Fruit fly (Drosophila melanogaster) whole organism, embryonic: ENCODE measurements around the gene akirin.
A peak's percentile ranks its signal among the peaks of the same experiment; 100 is the strongest.

Experiments used
- Adf1 ChIP-seq: fragments of 200-800 bp; sonication (Bioruptor generic); IDR thresholded peaks from 2 replicates; pipeline ENCODE4 v1.3.6; 2022; ENCODE audit warnings: missing biosample characterization, missing genetic modification characterization
- C15 ChIP-seq: fragments of 200-800 bp; sonication (Bioruptor generic); IDR thresholded peaks from 3 replicates; pipeline ENCODE4 v1.3.6; 2022; ENCODE audit warnings: missing biosample characterization, missing genetic modification characterization
- CG1024 ChIP-seq: fragments of 200-800 bp; sonication (Bioruptor generic); IDR thresholded peaks from 2 replicates; pipeline ENCODE4 v1.3.6; 2022; ENCODE audit warnings: missing biosample characterization, missing genetic modification characterization
- CG10654 ChIP-seq: fragments of 200-800 bp; sonication (Bioruptor generic); optimal IDR thresholded peaks from 2 replicates; lab custom pipeline; 2016; ENCODE audit warnings: missing biosample characterization, missing genetic modification characterization
- CG11093 ChIP-seq: fragments of 200-800 bp; sonication (Bioruptor generic); IDR thresholded peaks from 3 replicates; pipeline ENCODE4 v1.3.6; 2022; ENCODE audit warnings: missing biosample characterization, missing genetic modification characterization
- CG11247 ChIP-seq: fragments of 200-800 bp; sonication (Bioruptor generic); IDR thresholded peaks from 2 replicates; pipeline ENCODE4 v1.3.6; 2022; ENCODE audit warnings: missing biosample characterization, missing genetic modification characterization
- CG11398 ChIP-seq: fragments of 200-800 bp; sonication (Bioruptor generic); optimal IDR thresholded peaks from 2 replicates; lab custom pipeline; 2016; ENCODE audit warnings: missing biosample characterization, missing genetic modification characterization
- CG13296 ChIP-seq: fragments of 200-800 bp; sonication (Bioruptor generic); optimal IDR thresholded peaks from 3 replicates; lab custom pipeline; 2018; ENCODE audit warnings: missing biosample characterization, mild to moderate bottlenecking, missing genetic modification characterization
- CG17912 ChIP-seq: fragments of 200-800 bp; sonication (Bioruptor generic); optimal IDR thresholded peaks from 2 replicates; lab custom pipeline; 2018; ENCODE audit warnings: missing biosample characterization, mild to moderate bottlenecking, missing genetic modification characterization
- CG18476 ChIP-seq: fragments of 200-800 bp; sonication (Bioruptor generic); optimal IDR thresholded peaks from 2 replicates; lab custom pipeline; 2016; ENCODE audit warnings: missing biosample characterization, mild to moderate bottlenecking, missing genetic modification characterization
- CG18619 ChIP-seq: fragments of 200-800 bp; sonication (Bioruptor generic); optimal IDR thresholded peaks from 3 replicates; lab custom pipeline; 2017; ENCODE audit warnings: missing biosample characterization, mild to moderate bottlenecking, missing genetic modification characterization
- CG2129 ChIP-seq: fragments of 200-800 bp; sonication (Bioruptor generic); IDR thresholded peaks from 2 replicates; pipeline ENCODE4 v1.3.6; 2022; ENCODE audit warnings: missing biosample characterization, missing genetic modification characterization; ENCODE audit not compliant: partially characterized antibody
- CG2199 ChIP-seq: fragments of 200-800 bp; sonication (Bioruptor generic); IDR thresholded peaks from 3 replicates; pipeline ENCODE4 v1.3.6; 2022; ENCODE audit warnings: missing biosample characterization, missing genetic modification characterization
- CG31365 ChIP-seq: fragments of 200-800 bp; sonication (Bioruptor generic); optimal IDR thresholded peaks from 2 replicates; lab custom pipeline; 2018; ENCODE audit warnings: missing biosample characterization, mild to moderate bottlenecking, missing genetic modification characterization
- CG3163 ChIP-seq: fragments of 200-800 bp; sonication (Bioruptor generic); optimal IDR thresholded peaks from 3 replicates; lab custom pipeline; 2016; ENCODE audit warnings: missing biosample characterization, missing genetic modification characterization
- CG32772 ChIP-seq: fragments of 200-800 bp; sonication (Bioruptor generic); IDR thresholded peaks from 2 replicates; pipeline ENCODE4 v1.3.6; 2022; ENCODE audit warnings: missing biosample characterization, missing genetic modification characterization
- CG34224 ChIP-seq: fragments of 200-800 bp; sonication (Bioruptor generic); IDR thresholded peaks from 3 replicates; pipeline ENCODE4 v1.3.6; 2022; ENCODE audit warnings: missing biosample characterization, missing genetic modification characterization; ENCODE audit not compliant: partially characterized antibody
- CG4328 ChIP-seq: fragments of 200-800 bp; sonication (Bioruptor generic); optimal IDR thresholded peaks from 3 replicates; lab custom pipeline; 2017; ENCODE audit warnings: missing biosample characterization, missing genetic modification reagents, missing genetic modification characterization
- CG4360 ChIP-seq: fragments of 200-800 bp; sonication (Bioruptor generic); IDR thresholded peaks from 2 replicates; pipeline ENCODE4 v1.3.6; 2022; ENCODE audit warnings: missing biosample characterization, missing genetic modification characterization
- CG7357 ChIP-seq: fragments of 200-800 bp; sonication (Bioruptor generic); IDR thresholded peaks from 3 replicates; pipeline ENCODE4 v1.3.6; 2022; ENCODE audit warnings: missing biosample characterization, missing genetic modification characterization
- CG9876 ChIP-seq: fragments of 200-800 bp; sonication (Bioruptor generic); optimal IDR thresholded peaks from 2 replicates; lab custom pipeline; 2016; ENCODE audit warnings: missing biosample characterization, missing genetic modification characterization
- CHES-1-like ChIP-seq: fragments of 200-800 bp; sonication (Bioruptor generic); optimal IDR thresholded peaks from 2 replicates; lab custom pipeline; 2016; ENCODE audit warnings: missing biosample characterization, missing genetic modification characterization
- Chrac-16 ChIP-seq: fragments of 200-800 bp; sonication (Bioruptor generic); optimal IDR thresholded peaks from 3 replicates; lab custom pipeline; 2016; ENCODE audit warnings: missing biosample characterization, missing genetic modification characterization
- Dip3 ChIP-seq: fragments of 200-800 bp; sonication (Bioruptor generic); optimal IDR thresholded peaks from 3 replicates; lab custom pipeline; 2016; ENCODE audit warnings: missing biosample characterization, missing genetic modification characterization
- HLH54F ChIP-seq: fragments of 200-800 bp; sonication (Bioruptor generic); optimal IDR thresholded peaks from 3 replicates; lab custom pipeline; 2016; ENCODE audit warnings: missing biosample characterization, missing genetic modification characterization
- HLHmδ ChIP-seq: fragments of 200-800 bp; sonication (Bioruptor generic); optimal IDR thresholded peaks from 2 replicates; lab custom pipeline; 2018; ENCODE audit warnings: missing biosample characterization, mild to moderate bottlenecking, missing genetic modification characterization, moderate library complexity
- Mad ChIP-seq: fragments of 200-800 bp; sonication (Bioruptor generic); optimal IDR thresholded peaks from 2 replicates; lab custom pipeline; 2016; ENCODE audit warnings: missing biosample characterization, missing genetic modification characterization
- Max ChIP-seq: fragments of 200-800 bp; sonication (Bioruptor generic); optimal IDR thresholded peaks from 2 replicates; lab custom pipeline; 2016; ENCODE audit warnings: missing biosample characterization, mild to moderate bottlenecking, missing genetic modification characterization
- NK7.1 ChIP-seq: fragments of 200-800 bp; sonication (Bioruptor generic); optimal IDR thresholded peaks from 3 replicates; lab custom pipeline; 2016; ENCODE audit warnings: missing biosample characterization, missing genetic modification characterization
- Nf-YC ChIP-seq: fragments of 200-800 bp; optimal IDR thresholded peaks from 3 replicates; lab custom pipeline; 2019; ENCODE audit warnings: missing biosample characterization, mild to moderate bottlenecking, missing genetic modification characterization, moderate library complexity
- Sry-β ChIP-seq: fragments of 200-800 bp; sonication (Bioruptor generic); optimal IDR thresholded peaks from 2 replicates; lab custom pipeline; 2018; ENCODE audit warnings: missing biosample characterization, mild to moderate bottlenecking, missing genetic modification characterization, moderate library complexity
- amos ChIP-seq: fragments of 200-800 bp; sonication (Bioruptor generic); IDR thresholded peaks from 2 replicates; pipeline ENCODE4 v1.3.6; 2022; ENCODE audit warnings: missing biosample characterization, missing genetic modification characterization; ENCODE audit not compliant: partially characterized antibody
- ara ChIP-seq: fragments of 200-800 bp; sonication (Bioruptor generic); IDR thresholded peaks from 2 replicates; pipeline ENCODE4 v1.3.6; 2022; ENCODE audit warnings: missing biosample characterization, missing genetic modification characterization
- bowl ChIP-seq: fragments of 200-800 bp; sonication (Bioruptor generic); IDR thresholded peaks from 2 replicates; pipeline ENCODE4 v1.3.6; 2022; ENCODE audit warnings: missing biosample characterization, missing genetic modification characterization
- corto ChIP-seq: fragments of 200-800 bp; sonication (Bioruptor generic); optimal IDR thresholded peaks from 2 replicates; lab custom pipeline; 2016; ENCODE audit warnings: missing biosample characterization, mild to moderate bottlenecking, missing genetic modification characterization, moderate library complexity
- crol ChIP-seq: fragments of 200-800 bp; sonication (Bioruptor generic); IDR thresholded peaks from 2 replicates; pipeline ENCODE4 v1.3.6; 2022; ENCODE audit warnings: missing biosample characterization, missing genetic modification characterization
- dysf ChIP-seq: fragments of 200-800 bp; sonication (Bioruptor generic); IDR thresholded peaks from 3 replicates; pipeline ENCODE4 v1.3.6; 2022; ENCODE audit warnings: missing biosample characterization, missing genetic modification characterization
- esg ChIP-seq: fragments of 200-800 bp; sonication (Bioruptor generic); conservative IDR thresholded peaks from 2 replicates; pipeline ENCODE4 v1.3.6; 2022; ENCODE audit warnings: missing biosample characterization, missing genetic modification characterization
- fu2 ChIP-seq: fragments of 200-800 bp; sonication (Bioruptor generic); optimal IDR thresholded peaks from 2 replicates; lab custom pipeline; 2016; ENCODE audit warnings: missing biosample characterization, missing genetic modification characterization
- gsb-n ChIP-seq: fragments of 200-800 bp; sonication (Bioruptor generic); optimal IDR thresholded peaks from 3 replicates; lab custom pipeline; 2018; ENCODE audit warnings: missing biosample characterization, mild to moderate bottlenecking, missing genetic modification characterization
- klu ChIP-seq: fragments of 200-800 bp; sonication (Bioruptor generic); IDR thresholded peaks from 2 replicates; pipeline ENCODE4 v1.3.6; 2022; ENCODE audit warnings: missing biosample characterization, missing genetic modification characterization
- lab ChIP-seq: fragments of 200-800 bp; sonication (Bioruptor generic); optimal IDR thresholded peaks from 3 replicates; lab custom pipeline; 2017; ENCODE audit warnings: missing biosample characterization, missing genetic modification characterization, mild to moderate bottlenecking, moderate library complexity, missing genetic modification reagents
- ranshi ChIP-seq: fragments of 200-800 bp; sonication (Bioruptor generic); IDR thresholded peaks from 2 replicates; pipeline ENCODE4 v1.3.6; 2022; ENCODE audit warnings: missing biosample characterization, missing genetic modification characterization
- sd ChIP-seq: fragments of 200-800 bp; sonication (Bioruptor generic); optimal IDR thresholded peaks from 3 replicates; lab custom pipeline; 2018; ENCODE audit warnings: missing biosample characterization, mild to moderate bottlenecking, missing genetic modification characterization, moderate library complexity
- stc ChIP-seq: fragments of 200-800 bp; sonication (Bioruptor generic); IDR thresholded peaks from 2 replicates; pipeline ENCODE4 v1.3.6; 2022; ENCODE audit warnings: missing biosample characterization, missing genetic modification characterization
- tll ChIP-seq, 2 experiments: fragments of 200-800 bp in 1 of 2; fragments of >200 bp in 1 of 2; sonication (Bioruptor generic) in 1 of 2; optimal IDR thresholded peaks; 2 replicates each; lab custom pipeline; 2017 to 2019; ENCODE audit warnings: missing biosample characterization in 2 of 2, missing genetic modification characterization in 2 of 2, mild to moderate bottlenecking in 1 of 2, moderate library complexity in 1 of 2
- trem ChIP-seq: fragments of 200-800 bp; optimal IDR thresholded peaks from 3 replicates; lab custom pipeline; 2019; ENCODE audit warnings: missing biosample characterization, mild to moderate bottlenecking, missing genetic modification characterization, moderate library complexity
- usp ChIP-seq: fragments of >200 bp; optimal IDR thresholded peaks from 2 replicates; lab custom pipeline; 2017; ENCODE audit warnings: missing biosample characterization, missing genetic modification characterization
- vvl ChIP-seq: fragments of 200-800 bp; sonication (Bioruptor generic); IDR thresholded peaks from 2 replicates; pipeline ENCODE4 v1.3.6; 2022; ENCODE audit warnings: missing biosample characterization, missing genetic modification characterization
- wek ChIP-seq: fragments of 200-800 bp; sonication (Bioruptor generic); optimal IDR thresholded peaks from 3 replicates; lab custom pipeline; 2018; ENCODE audit warnings: missing biosample characterization, mild to moderate bottlenecking, missing genetic modification characterization, moderate library complexity
- zen ChIP-seq: fragments of 200-800 bp; sonication (Bioruptor generic); optimal IDR thresholded peaks from 3 replicates; lab custom pipeline; 2018; ENCODE audit warnings: missing biosample characterization, mild to moderate bottlenecking, missing genetic modification characterization, moderate library complexity

akirin gene

DNA sequence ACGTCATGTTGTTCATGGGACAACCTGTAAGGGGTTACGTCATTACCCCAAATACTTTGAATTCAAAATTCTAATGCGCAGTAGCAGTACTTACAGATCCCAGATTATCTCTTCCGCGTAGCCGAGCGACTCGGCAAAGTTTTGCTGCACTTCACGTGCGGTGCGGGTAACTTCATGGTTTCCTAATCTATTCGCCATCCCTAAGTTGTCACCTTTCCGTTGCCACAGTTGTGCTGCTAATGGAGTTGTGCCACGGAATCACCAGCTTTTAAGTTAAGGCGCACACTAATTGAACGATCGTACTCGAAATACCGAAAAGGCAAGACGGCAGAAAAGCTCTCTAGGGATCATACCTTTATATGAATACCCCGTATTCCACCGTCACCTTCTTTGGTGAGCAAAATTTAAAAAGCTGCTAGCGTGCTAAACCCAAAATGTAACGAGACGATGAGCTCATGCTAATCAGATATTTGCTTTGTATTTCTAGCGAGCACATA is 9.8 kb upstream of the akirin start, which contains the start of gene pst (continued):
- TF ChIP-seq CG4328 (GFP tag; lab: Kevin White, UChicago), result no peak
- TF ChIP-seq NK7.1 (GFP tag; lab: Kevin White, UChicago), result no peak
- no peak for TF ChIP-seq CG18619 (GFP tag; lab: Kevin White, UChicago)
- TF ChIP-seq CG1024 (GFP tag; lab: Robert Waterston, UW), result no peak
- peak; percentile 24; the same call in 1 of the 2 replicates for TF ChIP-seq Adf1 (GFP tag; lab: Robert Waterston, UW)
- TF ChIP-seq sd (tag; lab: Kevin White, UChicago), result peak; percentile 44
- TF ChIP-seq CG10654 (GFP tag; lab: Kevin White, UChicago), result no peak
- 0 out of 3 replicates have a peak, but pooled peaks have one; percentile 26 for TF ChIP-seq dysf
- TF ChIP-seq klu, result no peak
- TF ChIP-seq zen, result no peak
- TF ChIP-seq crol (GFP tag; lab: Robert Waterston, UW), result no peak
- peak; percentile 27 for TF ChIP-seq CG11398
- TF ChIP-seq Nf-YC, result no peak
- TF ChIP-seq HLH54F (GFP tag; lab: Kevin White, UChicago), result peak; percentile 29
- no peak for TF ChIP-seq CG32772 (GFP tag; lab: Robert Waterston, UW)
- TF ChIP-seq ranshi (GFP tag; lab: Robert Waterston, UW), result peak; percentile 11; the same call in 1 of the 2 replicates
- TF ChIP-seq CG11247 (GFP tag; lab: Robert Waterston, UW), result peak; percentile 29; the same call in 1 of the 2 replicates
- no peak for TF ChIP-seq CG7357 (GFP tag; lab: Robert Waterston, UW)
- no peak for TF ChIP-seq CG9876 (GFP tag; lab: Kevin White, UChicago)
- TF ChIP-seq wek, result peak; percentile 96
- peak; percentile 20 for TF ChIP-seq CHES-1-like (GFP tag; lab: Kevin White, UChicago)
- TF ChIP-seq CG18476 (GFP tag; lab: Kevin White, UChicago), result no peak
- TF ChIP-seq amos (GFP tag; lab: Robert Waterston, UW), result peak; percentile 40; the same call in 1 of the 2 replicates
- TF ChIP-seq Dip3 (GFP tag; lab: Kevin White, UChicago), result no peak
- TF ChIP-seq CG34224 (GFP tag; lab: Robert Waterston, UW), result no peak
- no peak for TF ChIP-seq CG2199
- TF ChIP-seq C15 (GFP tag; lab: Robert Waterston, UW), result no peak
- no peak for TF ChIP-seq CG13296 (GFP tag; lab: Kevin White, UChicago)
- TF ChIP-seq Mad, result no peak
- TF ChIP-seq lab (GFP tag; lab: Kevin White, UChicago), result peak; percentile 69
- TF ChIP-seq corto (GFP tag; lab: Kevin White, UChicago), result no peak
- no peak for TF ChIP-seq tll (GFP tag; optimal IDR thresholded peaks at IDR 0.05; lab: Kevin White, UChicago)
- TF ChIP-seq CG31365 (tag; lab: Kevin White, UChicago), result no peak
- TF ChIP-seq fu2 (GFP tag; lab: Kevin White, UChicago), result no peak
- no peak for TF ChIP-seq Chrac-16 (GFP tag; lab: Kevin White, UChicago)
- TF ChIP-seq Max (GFP tag; lab: Kevin White, UChicago), result no peak
- TF ChIP-seq CG11093 (GFP tag; lab: Robert Waterston, UW), result no peak
- peak; percentile 53; the same call in 1 of the 2 replicates for TF ChIP-seq bowl (GFP tag; lab: Robert Waterston, UW)
- TF ChIP-seq gsb-n (tag; lab: Kevin White, UChicago), result no peak
- no peak for TF ChIP-seq Sry-β (GFP tag; lab: Kevin White, UChicago)
- no peak for TF ChIP-seq trem (tag; lab: Kevin White, UChicago)
- TF ChIP-seq vvl, result no peak; the same call in 1 of the 2 replicates
- TF ChIP-seq ara (GFP tag; lab: Robert Waterston, UW), result no peak
- TF ChIP-seq HLHmδ (GFP tag; lab: Kevin White, UChicago), result peak; percentile 33
- no peak for TF ChIP-seq CG17912 (GFP tag; lab: Kevin White, UChicago)
- TF ChIP-seq CG3163 (GFP tag; lab: Kevin White, UChicago), result no peak
- TF ChIP-seq stc, result no peak
- TF ChIP-seq esg (GFP tag; lab: Robert Waterston, UW), result no peak
- TF ChIP-seq CG2129 (GFP tag; lab: Robert Waterston, UW), result no peak
- TF ChIP-seq usp (GFP tag; lab: Kevin White, UChicago), result no peak
- TF ChIP-seq CG4360, result no peak
